Worm (Caenorhabditis elegans) whole organism, L4 larva: ENCODE results near the gene C55C3.6.

Source experiments
- F49E8.2 ChIP-seq: sonication (generic microtip); optimal IDR thresholded peaks from 2 replicates; lab custom pipeline; 2016; ENCODE audit warnings: missing compliant biosample characterization, mild to moderate bottlenecking, missing genetic modification characterization, borderline replicate concordance
- ceh-82 ChIP-seq: sonication (generic microtip); optimal IDR thresholded peaks from 2 replicates; lab custom pipeline; 2017; ENCODE audit warnings: missing biosample characterization, missing genetic modification characterization
- egl-43 ChIP-seq: fragments of 200-800 bp; sonication (Bioruptor generic); IDR thresholded peaks from 2 replicates; pipeline ENCODE4 v1.3.6; 2022; ENCODE audit warnings: missing genetic modification reagents, missing genetic modification characterization, missing compliant biosample characterization
- nhr-11 ChIP-seq: fragments of 150-350 bp; optimal IDR thresholded peaks from 2 replicates; lab custom pipeline; 2014; ENCODE audit warnings: missing biosample characterization, missing genetic modification characterization
- nhr-28 ChIP-seq: fragments of 150-350 bp; optimal IDR thresholded peaks from 2 replicates; lab custom pipeline; 2014; ENCODE audit warnings: missing biosample characterization, missing genetic modification characterization
- sdz-12 ChIP-seq: fragments of 200-800 bp; sonication (Bioruptor generic); optimal IDR thresholded peaks from 2 replicates; lab custom pipeline; 2018; ENCODE audit warnings: mild to moderate bottlenecking, missing genetic modification characterization, missing compliant biosample characterization
- skn-1 ChIP-seq: fragments of 150-350 bp; optimal IDR thresholded peaks from 2 replicates; lab custom pipeline; 2014; ENCODE audit warnings: missing biosample characterization, missing genetic modification characterization
- unc-62 ChIP-seq, 3 experiments: fragments of 150-350 bp in 1 of 3; sonication (generic microtip); optimal IDR thresholded peaks in 2 of 3; peaks in 1 of 3; 1 replicate in 1 of 3; 2 replicates in 2 of 3; lab custom pipeline; 2014 to 2017; ENCODE audit warnings: missing biosample characterization in 3 of 3, missing genetic modification characterization in 3 of 3, missing genetic modification reagents in 3 of 3, missing genotype in 1 of 3
- zip-2 ChIP-seq: fragments of 150-350 bp; optimal IDR thresholded peaks from 2 replicates; lab custom pipeline; 2014; ENCODE audit warnings: missing biosample characterization, missing genetic modification characterization
- ztf-11 ChIP-seq: fragments of 150-350 bp; optimal IDR thresholded peaks from 2 replicates; lab custom pipeline; 2014; ENCODE audit warnings: missing biosample characterization, missing genetic modification characterization

DNA sequence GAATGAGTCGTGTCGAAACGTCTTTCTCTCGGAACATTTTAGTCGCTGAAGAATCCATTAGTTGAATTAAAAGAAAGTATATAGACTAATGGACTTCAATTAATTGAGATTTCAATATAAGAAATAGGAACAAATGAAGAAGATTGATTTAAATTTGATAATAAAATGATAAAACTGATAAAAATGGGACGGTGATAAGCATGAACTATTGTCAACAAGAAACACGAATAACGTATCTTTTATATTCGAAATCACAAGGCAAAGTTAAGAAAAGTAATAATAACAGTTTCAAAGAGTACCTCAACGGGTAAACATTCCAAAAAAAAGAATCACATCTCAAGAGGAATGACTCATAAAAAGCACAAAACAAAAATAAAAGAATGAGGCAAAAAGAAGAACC is 13.5 kb upstream of the C55C3.6 start, which contains the start of gene T19E7.6:
- TF ChIP-seq egl-43 (GFP tag; lab: Robert Waterston, UW) (no peak), ceh-82 (tag; lab: Kevin White, UChicago) (no peak), nhr-28 (tag; lab: Kevin White, UChicago) (no peak), F49E8.2 (tag; lab: Kevin White, UChicago) (no peak), nhr-11 (tag; lab: Kevin White, UChicago) (no peak), zip-2 (no peak), ztf-11 (tag; lab: Kevin White, UChicago) (no peak), skn-1 (tag; lab: Kevin White, UChicago) (no peak), unc-62 (GFP tag; optimal IDR thresholded peaks at IDR 0.05 in 1 of 2; lab: Kevin White, UChicago) (no peak), unc-62 (tag; optimal IDR thresholded peaks at IDR 0.05; lab: Kevin White, UChicago) (no peak), sdz-12 (GFP tag; lab: Kevin White, UChicago) (no peak)
